Fruit fly (Drosophila melanogaster): Measurements from ENCODE around the gene Prx6a.
A peak's percentile ranks its signal among the peaks of the same experiment; 100 is the strongest.

Prx6a gene

dm6 chr2L:2830341-2830800 lies 47.7 kb downstream of the Prx6a start (continued):
- TF ChIP-seq CG11398 (GFP tag; optimal IDR thresholded peaks at IDR 0.05) = no peak
- no peak for TF ChIP-seq CG9876 (GFP tag; optimal IDR thresholded peaks at IDR 0.05)
- no peak for TF ChIP-seq Hr39 (optimal IDR thresholded peaks at IDR 0.05)
- TF ChIP-seq Sry-δ (GFP tag; optimal IDR thresholded peaks at IDR 0.05) = peak; percentile 8
- TF ChIP-seq wdn (GFP tag; IDR thresholded peaks at IDR 0.05) = no peak
- peak; percentile 64 for TF ChIP-seq peb (GFP tag; IDR thresholded peaks at IDR 0.05)
- peak; percentile 44 for TF ChIP-seq sd (tag; optimal IDR thresholded peaks at IDR 0.05)
- TF ChIP-seq CG32532 (GFP tag; IDR thresholded peaks at IDR 0.05) = peak; percentile 65
- peak; percentile 60 for TF ChIP-seq oc (tag; optimal IDR thresholded peaks at IDR 0.05)
- TF ChIP-seq Rfx (GFP tag; IDR thresholded peaks at IDR 0.05) = peak; percentile 66
- TF ChIP-seq Lim3 (GFP tag; IDR thresholded peaks at IDR 0.05) = no peak
- TF ChIP-seq CG1602 (GFP tag; optimal IDR thresholded peaks at IDR 0.05) = peak; percentile 85
- peak; percentile 30 for TF ChIP-seq CG16863 (GFP tag; optimal IDR thresholded peaks at IDR 0.05)
- TF ChIP-seq CG4730 (GFP tag; IDR thresholded peaks at IDR 0.05) = peak; percentile 57; the same call in 1 of the 2 replicates
- peak; percentile 70 for TF ChIP-seq tgo (GFP tag; IDR thresholded peaks at IDR 0.05)
- TF ChIP-seq CG7556 (GFP tag; optimal IDR thresholded peaks at IDR 0.05) = peak; percentile 97
- peak; percentile 86 for TF ChIP-seq CG6254 (GFP tag; optimal IDR thresholded peaks at IDR 0.05)
- peak; percentile 89 for TF ChIP-seq fd96Cb (tag; optimal IDR thresholded peaks at IDR 0.05)
- TF ChIP-seq Hand (GFP tag; optimal IDR thresholded peaks at IDR 0.05) = peak; percentile 73
- no peak for TF ChIP-seq Sin3A (optimal IDR thresholded peaks at IDR 0.05)
- TF ChIP-seq HmgD (GFP tag; optimal IDR thresholded peaks at IDR 0.05) = no peak
- TF ChIP-seq MTF-1 (GFP tag; optimal IDR thresholded peaks at IDR 0.05; ENCODE audit: borderline replicate concordance) = no peak
- peak; percentile 67 for TF ChIP-seq CG8290 (GFP tag; optimal IDR thresholded peaks at IDR 0.05)
- TF ChIP-seq CG8290 (tag; optimal IDR thresholded peaks at IDR 0.05) = peak in 1 of 2 experiments; percentile 40
- TF ChIP-seq ems (GFP tag; optimal IDR thresholded peaks at IDR 0.05) = peak; percentile 77
- TF ChIP-seq CG42726 (GFP tag; IDR thresholded peaks at IDR 0.05; ENCODE audit: partially characterized antibody) = no peak
- peak; percentile 87 for TF ChIP-seq nerfin-1 (tag; optimal IDR thresholded peaks at IDR 0.05)
- peak; percentile 24; the same call in 1 of the 2 replicates for TF ChIP-seq ro (GFP tag; IDR thresholded peaks at IDR 0.05)
- TF ChIP-seq Ada2b (GFP tag; IDR thresholded peaks at IDR 0.05) = peak; percentile 64
- TF ChIP-seq Optix (GFP tag; IDR thresholded peaks at IDR 0.05) = peak; percentile 54; the same call in 2 of the 3 replicates
- TF ChIP-seq CG4617 (GFP tag; optimal IDR thresholded peaks at IDR 0.05; ENCODE audit: borderline replicate concordance) = peak; percentile 25
- TF ChIP-seq sim (GFP tag; IDR thresholded peaks at IDR 0.05) = peak; percentile 36; the same call in 1 of the 2 replicates
- TF ChIP-seq CG9437 (GFP tag; optimal IDR thresholded peaks at IDR 0.05) = peak; percentile 88
- TF ChIP-seq emc (GFP tag; optimal IDR thresholded peaks at IDR 0.05) = no peak
- peak; percentile 63 for TF ChIP-seq jing (GFP tag; optimal IDR thresholded peaks at IDR 0.05)
- TF ChIP-seq Scr (GFP tag; IDR thresholded peaks at IDR 0.05; ENCODE audit: partially characterized antibody) = no peak
- peak in 1 of 2 experiments; percentile 41 for TF ChIP-seq Trl (optimal IDR thresholded peaks at IDR 0.05)
- peak; percentile 35 for TF ChIP-seq Trl (GFP tag; optimal IDR thresholded peaks at IDR 0.05)
- TF ChIP-seq CG7372 (GFP tag; IDR thresholded peaks at IDR 0.05) = peak; percentile 72
- TF ChIP-seq Usf (GFP tag; optimal IDR thresholded peaks at IDR 0.05) = peak; percentile 86
- peak; percentile 92 for TF ChIP-seq CG12391 (tag; optimal IDR thresholded peaks at IDR 0.05)
- TF ChIP-seq vfl (GFP tag; optimal IDR thresholded peaks at IDR 0.05) = peak; percentile 59
- TF ChIP-seq tin (GFP tag; optimal IDR thresholded peaks at IDR 0.05) = peak; percentile 89
- no peak for TF ChIP-seq chinmo (GFP tag; IDR thresholded peaks at IDR 0.05; ENCODE audit: partially characterized antibody)
- TF ChIP-seq Elba2 (GFP tag; optimal IDR thresholded peaks at IDR 0.05) = no peak
- TF ChIP-seq sr (GFP tag; IDR thresholded peaks at IDR 0.05) = no peak
- TF ChIP-seq CG2116 (GFP tag; optimal IDR thresholded peaks at IDR 0.05) = peak; percentile 62
- TF ChIP-seq vnd (GFP tag; IDR thresholded peaks at IDR 0.05; ENCODE audit: partially characterized antibody) = no peak
- peak; percentile 92 for TF ChIP-seq CG13775 (GFP tag; optimal IDR thresholded peaks at IDR 0.05)
- TF ChIP-seq CG12236 (GFP tag; optimal IDR thresholded peaks at IDR 0.05) = peak; percentile 20
- TF ChIP-seq salm (tag; optimal IDR thresholded peaks at IDR 0.05) = peak; percentile 77
- no peak; the same call in 1 of the 2 replicates for TF ChIP-seq sens-2 (GFP tag; IDR thresholded peaks at IDR 0.05)
